Fruit fly (Drosophila melanogaster) ovary, adult (tissue): Measurements from ENCODE around the gene CG11816.

Experiments used
- CG17801 ChIP-seq: fragments of 200-800 bp; optimal IDR thresholded peaks from 2 replicates; lab custom pipeline; 2019; ENCODE audit warnings: missing biosample characterization, mild to moderate bottlenecking, missing genetic modification characterization, moderate library complexity; ENCODE audit not compliant: partially characterized antibody

CG11816 gene

dm6 chrX:13555700-13556099 lies at the start of gene CG11816:
Gene CG11816, minus strand, starts transcription at chrX:13555800.
- no peak for TF ChIP-seq CG17801 (GFP tag; lab: Kevin White, UChicago)

DNA sequence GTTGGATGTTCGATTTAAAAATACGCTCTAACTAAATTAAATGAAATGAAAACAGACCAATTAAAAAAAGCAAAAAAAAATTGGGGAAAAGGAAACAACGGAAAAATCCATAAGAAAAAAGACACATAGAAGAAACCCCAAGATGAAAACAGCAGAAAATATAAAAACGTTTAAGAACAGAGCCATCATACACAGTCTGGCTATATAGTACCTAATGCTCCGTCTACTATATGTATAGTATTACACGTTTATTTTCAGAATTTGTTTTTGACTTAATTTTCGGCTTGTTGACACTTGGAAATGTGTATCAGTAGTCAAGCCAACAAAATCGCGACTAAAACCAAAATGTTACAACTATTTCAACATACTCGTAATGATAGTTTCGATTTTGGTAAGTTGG lies 49.8 kb upstream of the CG11816 start, which contains the start of gene CG11178:
Gene CG11178 (plus strand): TSS at position 301 of the 400 bp plus-strand sequence.
- TF ChIP-seq CG17801 (GFP tag; lab: Kevin White, UChicago), result no peak

DNA sequence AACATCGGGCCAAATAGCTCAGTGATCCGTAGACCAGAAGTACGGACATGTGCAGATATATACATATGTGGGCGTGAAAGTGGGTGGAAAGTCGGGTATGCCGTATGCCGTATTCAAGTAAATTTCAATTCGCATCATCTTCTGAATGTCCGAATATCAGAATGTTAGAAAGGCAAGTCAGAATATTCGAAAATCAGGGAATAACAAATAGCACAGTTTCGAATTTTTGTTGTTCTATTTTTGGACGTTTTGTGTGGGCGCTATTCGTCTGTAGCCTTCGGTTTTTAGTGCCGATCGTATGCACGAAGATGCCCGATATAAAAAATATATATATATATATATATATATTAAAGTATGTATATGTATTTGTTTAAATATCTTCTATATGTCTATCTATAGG lies 48.9 kb upstream of the CG11816 start:
- no peak for TF ChIP-seq CG17801 (GFP tag; lab: Kevin White, UChicago)

dm6 chrX:13602071-13602858 lies 46.7 kb upstream of the CG11816 start, which contains the start of gene up:
Gene up, minus strand, starts transcription at chrX:13602578.
- TF ChIP-seq CG17801 (GFP tag; lab: Kevin White, UChicago), result no peak

- TF ChIP-seq CG17801 (GFP tag; lab: Kevin White, UChicago), result no peak
Observed at dm6 chrX:13597753-13598152, 42.2 kb upstream of the CG11816 start.

DNA sequence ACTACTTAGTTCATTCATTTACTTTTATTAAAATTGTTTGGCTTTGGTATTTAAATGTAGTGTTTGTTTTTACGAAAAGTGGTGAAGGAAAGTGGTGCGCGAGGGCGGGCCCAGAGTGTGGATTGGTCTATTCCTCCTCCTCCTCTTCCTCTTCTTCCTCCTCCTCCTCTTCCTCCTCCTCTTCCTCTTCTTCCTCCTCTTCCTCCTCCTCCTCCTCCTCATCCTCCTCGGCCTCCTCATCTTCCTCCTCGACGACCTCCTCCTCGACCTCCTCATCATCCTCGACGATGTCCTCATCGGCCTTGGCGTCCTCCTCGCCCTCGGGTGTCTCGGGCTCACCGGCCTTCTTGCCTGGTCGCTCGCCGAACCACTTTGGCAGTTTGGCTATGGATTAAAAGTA lies 38.1 kb upstream of the CG11816 start:
- TF ChIP-seq CG17801 (GFP tag; lab: Kevin White, UChicago), result no peak

dm6 chrX:13586888-13587287 lies 31.3 kb upstream of the CG11816 start:
- TF ChIP-seq CG17801 (GFP tag; lab: Kevin White, UChicago), result no peak

- TF ChIP-seq CG17801 (GFP tag; lab: Kevin White, UChicago), result no peak
Observed at dm6 chrX:13579322-13579721, 23.7 kb upstream of the CG11816 start.

DNA sequence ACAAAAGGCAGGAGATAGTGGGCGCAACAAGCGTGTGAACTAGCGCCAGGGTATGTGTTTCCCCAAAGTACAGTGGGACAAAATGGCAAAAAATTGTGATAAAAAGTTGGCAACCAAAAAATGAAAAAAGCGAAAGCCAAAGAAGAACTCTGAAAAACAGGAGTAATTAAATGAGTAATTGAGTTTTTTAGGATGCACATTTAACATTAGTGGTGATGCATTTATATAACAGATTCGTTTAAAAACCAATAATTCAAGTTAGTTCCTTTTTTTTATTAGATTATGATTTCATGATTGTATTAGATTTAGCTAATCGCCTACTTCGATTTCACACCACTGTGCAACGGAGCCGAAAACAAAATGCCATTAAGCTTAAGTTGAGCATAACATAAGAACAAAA lies 16.8 kb upstream of the CG11816 start:
- TF ChIP-seq CG17801 (GFP tag; lab: Kevin White, UChicago), result peak; percentile 78

DNA sequence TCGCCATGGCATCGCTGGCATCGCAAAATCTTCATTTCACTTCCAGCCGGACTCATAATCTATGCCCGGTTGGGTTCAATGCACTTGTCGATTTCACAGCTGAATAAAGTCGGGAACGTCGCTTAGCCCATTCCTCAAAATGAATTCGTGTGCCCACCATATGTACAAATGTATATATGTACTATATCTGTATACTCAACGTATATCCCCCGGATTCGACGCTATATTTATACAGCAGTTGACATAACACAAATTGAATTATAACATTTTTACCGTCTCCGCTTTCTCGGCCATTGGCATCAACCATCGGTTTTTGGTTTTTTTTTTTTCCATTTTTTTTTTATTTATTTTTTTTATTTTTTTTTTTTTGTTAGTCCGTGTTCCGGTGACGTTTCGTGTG lies 14.7 kb upstream of the CG11816 start:
- TF ChIP-seq CG17801 (GFP tag; lab: Kevin White, UChicago), result no peak

- peak; percentile 6 for TF ChIP-seq CG17801 (GFP tag; lab: Kevin White, UChicago)
Observed at dm6 chrX:13568841-13569240, 13.2 kb upstream of the CG11816 start.

DNA sequence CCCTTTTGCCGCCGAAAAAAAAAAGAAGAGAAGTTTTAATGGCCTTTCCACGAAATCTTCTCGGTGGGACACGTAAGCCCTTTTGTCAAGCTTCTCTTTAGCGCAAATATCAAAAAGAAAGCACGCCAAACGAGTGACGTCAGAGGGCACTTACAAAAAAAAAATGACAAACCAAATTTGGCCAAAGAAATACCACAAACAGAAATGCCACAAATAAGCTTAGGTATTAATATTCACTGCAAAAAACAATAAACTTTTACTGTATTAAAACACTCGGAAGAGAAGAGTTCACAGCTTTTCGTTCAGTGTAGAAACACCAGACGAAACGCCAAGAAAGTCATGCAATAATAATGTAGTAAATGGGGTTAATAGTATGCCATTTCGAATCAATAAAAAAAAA lies 12.5 kb upstream of the CG11816 start:
- peak; percentile 44 for TF ChIP-seq CG17801 (GFP tag; lab: Kevin White, UChicago)

- TF ChIP-seq CG17801 (GFP tag; lab: Kevin White, UChicago), result no peak
Observed at dm6 chrX:13565490-13566156, 10.0 kb upstream of the CG11816 start.

dm6 chrX:13563483-13564443 lies 8.2 kb upstream of the CG11816 start, which contains the start of the genes CG46311 and Tpst:
Gene CG46311, plus strand, starts transcription at chrX:13563823.
Gene Tpst, plus strand, starts transcription at chrX:13563823.
- peak; percentile 31 for TF ChIP-seq CG17801 (GFP tag; lab: Kevin White, UChicago)

DNA sequence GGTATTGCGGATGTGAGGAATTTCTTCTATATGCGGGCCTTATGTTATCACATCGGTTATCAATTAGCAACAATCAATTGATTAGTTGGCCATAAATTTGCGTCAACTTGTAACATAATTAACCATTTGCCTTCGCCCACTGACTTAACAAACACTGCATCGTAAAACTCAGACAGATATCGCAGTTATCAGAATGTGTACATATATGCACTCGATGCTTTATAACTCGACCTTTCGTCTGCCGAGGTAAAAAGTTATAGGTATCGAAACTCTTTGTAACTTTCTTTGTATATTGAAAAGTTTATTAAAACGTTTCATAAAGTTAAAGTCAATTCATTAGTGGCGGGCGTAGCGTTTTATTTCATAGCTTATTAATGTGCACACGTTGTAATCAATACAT lies 7.4 kb upstream of the CG11816 start:
- TF ChIP-seq CG17801 (GFP tag; lab: Kevin White, UChicago), result no peak
